Worm (Caenorhabditis elegans): Measurements from ENCODE around the gene evl-18.

evl-18 gene

ce11 chrIII:3699275-3699674 lies 35.6 kb downstream of the evl-18 start, which contains the start of gene cyn-9:
TSS of gene cyn-9 (minus strand) at chrIII:3699640.
- no peak for TF ChIP-seq unc-62 (GFP tag; optimal IDR thresholded peaks at IDR 0.05)

DNA sequence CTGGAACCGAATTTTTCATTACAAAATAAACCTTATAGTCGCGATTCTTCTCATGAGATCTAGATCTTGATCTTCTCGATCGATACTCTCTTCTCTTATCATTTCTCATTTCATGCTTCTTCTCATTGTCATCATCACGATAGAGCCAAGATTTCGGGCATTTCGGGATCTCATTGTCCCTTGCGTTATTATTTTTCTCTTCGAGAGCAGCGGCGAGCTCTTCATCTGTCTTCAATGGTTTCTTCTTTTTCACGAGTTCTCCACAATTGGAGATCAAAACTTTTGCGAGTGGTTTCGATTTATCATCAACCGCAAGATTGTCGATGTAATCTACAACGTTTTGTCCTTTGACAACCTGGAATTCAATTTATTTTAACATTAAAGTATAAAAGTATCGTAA lies 36.5 kb downstream of the evl-18 start:
- TF ChIP-seq unc-62 (GFP tag; optimal IDR thresholded peaks at IDR 0.05), result no peak

DNA sequence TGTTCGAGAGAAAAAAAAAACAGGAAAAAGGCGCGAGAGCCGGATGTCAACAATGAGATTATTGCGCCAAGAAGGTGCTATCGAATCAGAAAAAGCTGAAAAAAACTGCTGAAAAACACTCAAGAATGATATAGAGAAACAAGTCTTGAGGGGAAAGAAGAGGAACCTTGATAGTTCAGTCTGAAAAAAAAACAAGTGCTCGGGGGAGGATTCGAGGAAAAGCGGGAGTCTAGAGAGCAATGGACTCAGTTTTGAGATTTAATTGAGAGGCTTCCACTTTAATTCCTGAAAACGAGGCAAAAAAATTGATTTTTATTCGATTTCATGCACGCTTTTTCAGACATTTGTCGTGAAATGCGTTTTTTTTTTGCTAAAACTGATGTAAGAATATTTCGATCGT lies 40.3 kb downstream of the evl-18 start, which contains the start of gene npr-15:
TSS of gene npr-15 (minus strand) at position 101 of the 400 bp plus-strand sequence.
- TF ChIP-seq unc-62 (GFP tag; optimal IDR thresholded peaks at IDR 0.05), result no peak

ce11 chrIII:3692516-3692915 lies 42.3 kb downstream of the evl-18 start:
- TF ChIP-seq unc-62 (GFP tag; optimal IDR thresholded peaks at IDR 0.05), result no peak

- no peak for TF ChIP-seq unc-62 (GFP tag; optimal IDR thresholded peaks at IDR 0.05)
Measured at ce11 chrIII:3682869-3683403, 51.9 kb downstream of the evl-18 start.

DNA sequence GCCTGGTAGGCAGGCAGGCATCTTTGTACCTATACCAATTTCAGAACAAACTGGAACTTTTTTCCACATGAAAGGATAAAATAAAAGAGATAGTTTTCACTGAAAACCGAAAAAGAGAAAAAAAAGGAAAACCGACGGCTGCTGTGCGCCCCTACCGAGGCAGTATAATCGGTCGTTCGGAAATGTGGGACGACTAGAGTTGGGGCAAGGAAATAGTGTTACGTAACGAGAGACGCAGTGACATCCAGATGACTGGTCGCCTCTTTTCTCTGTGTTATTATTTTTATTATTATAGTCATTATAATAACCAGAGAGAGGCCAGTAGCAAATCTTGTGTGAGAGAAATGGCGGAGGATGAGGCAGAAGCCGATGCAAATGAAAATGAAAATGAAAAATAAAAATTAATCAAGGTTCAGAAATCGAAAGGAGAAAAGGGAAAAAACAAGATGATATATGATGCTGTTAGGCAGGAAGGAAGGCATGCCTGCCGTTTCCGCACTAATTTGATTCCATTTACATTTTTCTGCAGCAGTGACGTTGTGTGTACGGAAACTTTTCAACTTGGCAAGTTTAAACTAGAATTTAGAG lies 53.4 kb downstream of the evl-18 start:
- no peak for TF ChIP-seq unc-62 (GFP tag; optimal IDR thresholded peaks at IDR 0.05)

Measured in whole organism, dauer.